Fruit fly (Drosophila melanogaster) whole organism, embryonic: ENCODE results near the gene CG16984.

Experiments
- Blimp-1 ChIP-seq: fragments of 200-800 bp; sonication (Bioruptor generic); optimal IDR thresholded peaks from 3 replicates; lab custom pipeline; 2018; ENCODE audit warnings: missing biosample characterization, missing genetic modification characterization, mild to moderate bottlenecking, moderate library complexity, missing genetic modification reagents
- Bteb2 ChIP-seq: fragments of 200-800 bp; sonication (Bioruptor generic); optimal IDR thresholded peaks from 2 replicates; lab custom pipeline; 2016; ENCODE audit warnings: missing biosample characterization, missing genetic modification characterization
- CG11723 ChIP-seq: fragments of 200-800 bp; sonication (Bioruptor generic); optimal IDR thresholded peaks from 2 replicates; lab custom pipeline; 2017; ENCODE audit warnings: missing biosample characterization, mild to moderate bottlenecking, missing genetic modification characterization
- CG13287 ChIP-seq: fragments of 200-800 bp; sonication (Bioruptor generic); IDR thresholded peaks from 2 replicates; pipeline ENCODE4 v1.3.6; 2022; ENCODE audit warnings: missing biosample characterization, missing genetic modification characterization; ENCODE audit not compliant: partially characterized antibody
- CG13894 ChIP-seq: fragments of 200-800 bp; sonication (Bioruptor generic); optimal IDR thresholded peaks from 3 replicates; lab custom pipeline; 2018; ENCODE audit warnings: missing biosample characterization, mild to moderate bottlenecking, missing genetic modification characterization, moderate library complexity
- CG15073 ChIP-seq: fragments of 200-800 bp; sonication (Bioruptor generic); optimal IDR thresholded peaks from 2 replicates; lab custom pipeline; 2016; ENCODE audit warnings: missing biosample characterization, missing genetic modification characterization
- CG15696 ChIP-seq: fragments of 200-800 bp; sonication (Bioruptor generic); optimal IDR thresholded peaks from 2 replicates; lab custom pipeline; 2019; ENCODE audit warnings: missing biosample characterization, mild to moderate bottlenecking, missing genetic modification characterization, moderate library complexity
- CG16813 ChIP-seq: fragments of 200-800 bp; sonication (Bioruptor generic); IDR thresholded peaks from 3 replicates; pipeline ENCODE4 v1.3.6; 2022; ENCODE audit warnings: missing biosample characterization, missing genetic modification characterization; ENCODE audit not compliant: partially characterized antibody
- CG17568 ChIP-seq: fragments of 200-800 bp; sonication (Bioruptor generic); optimal IDR thresholded peaks from 2 replicates; lab custom pipeline; 2018; ENCODE audit warnings: missing biosample characterization, mild to moderate bottlenecking, missing genetic modification characterization, moderate library complexity
- CG18599 ChIP-seq: fragments of 200-800 bp; sonication (Bioruptor generic); optimal IDR thresholded peaks from 3 replicates; lab custom pipeline; 2017; ENCODE audit warnings: missing biosample characterization, missing genetic modification characterization, mild to moderate bottlenecking, moderate library complexity, missing genetic modification reagents
- CG2116 ChIP-seq: fragments of 200-800 bp; sonication (Bioruptor generic); optimal IDR thresholded peaks from 3 replicates; lab custom pipeline; 2018; ENCODE audit warnings: missing biosample characterization, mild to moderate bottlenecking, missing genetic modification characterization
- CG31365 ChIP-seq: fragments of 200-800 bp; sonication (Bioruptor generic); optimal IDR thresholded peaks from 2 replicates; lab custom pipeline; 2018; ENCODE audit warnings: missing biosample characterization, mild to moderate bottlenecking, missing genetic modification characterization
- CG7372 ChIP-seq: fragments of 200-800 bp; sonication (Bioruptor generic); IDR thresholded peaks from 2 replicates; pipeline ENCODE4 v1.3.6; 2022; ENCODE audit warnings: missing biosample characterization, missing genetic modification characterization
- CG9797 ChIP-seq: fragments of 200-800 bp; sonication (Bioruptor generic); optimal IDR thresholded peaks from 3 replicates; lab custom pipeline; 2018; ENCODE audit warnings: missing biosample characterization, mild to moderate bottlenecking, missing genetic modification characterization
- Chrac-16 ChIP-seq: fragments of 200-800 bp; sonication (Bioruptor generic); optimal IDR thresholded peaks from 3 replicates; lab custom pipeline; 2016; ENCODE audit warnings: missing biosample characterization, missing genetic modification characterization
- D19A ChIP-seq: fragments of 200-800 bp; optimal IDR thresholded peaks from 3 replicates; lab custom pipeline; 2019; ENCODE audit warnings: missing biosample characterization, mild to moderate bottlenecking, missing genetic modification characterization, moderate library complexity
- Eip74EF ChIP-seq, 2 experiments: fragments of 200-800 bp in 1 of 2; fragments of >200 bp in 1 of 2; sonication (Bioruptor generic) in 1 of 2; optimal IDR thresholded peaks; 2 replicates each; lab custom pipeline; 2017 to 2019; ENCODE audit warnings: missing biosample characterization in 2 of 2, missing genetic modification characterization in 2 of 2, mild to moderate bottlenecking in 1 of 2, moderate library complexity in 1 of 2
- Ets65A ChIP-seq: fragments of 200-800 bp; sonication (Bioruptor generic); peaks from one replicate; lab custom pipeline; 2016; ENCODE audit warnings: missing biosample characterization, missing genetic modification characterization
- Lhr ChIP-seq: fragments of 200-800 bp; sonication (Bioruptor generic); optimal IDR thresholded peaks from 3 replicates; lab custom pipeline; 2017; ENCODE audit warnings: mild to moderate bottlenecking, missing biosample characterization, missing genetic modification reagents, missing genetic modification characterization
- Mrtf ChIP-seq: fragments of 200-800 bp; sonication (Bioruptor generic); IDR thresholded peaks from 3 replicates; pipeline ENCODE4 v1.3.6; 2022; ENCODE audit warnings: missing biosample characterization, missing genetic modification characterization
- NC2α ChIP-seq: fragments of 200-800 bp; sonication (Bioruptor generic); optimal IDR thresholded peaks from 2 replicates; lab custom pipeline; 2016; ENCODE audit warnings: missing biosample characterization, missing genetic modification characterization
- Ptx1 ChIP-seq: fragments of 200-800 bp; sonication (Bioruptor generic); IDR thresholded peaks from 2 replicates; pipeline ENCODE4 v1.3.6; 2022; ENCODE audit warnings: missing biosample characterization, missing genetic modification characterization
- Side ChIP-seq: fragments of 200-800 bp; sonication (Bioruptor generic); optimal IDR thresholded peaks from 2 replicates; lab custom pipeline; 2016; ENCODE audit warnings: missing biosample characterization, missing genetic modification characterization
- Sin3A ChIP-seq: fragments of >200 bp; optimal IDR thresholded peaks from 2 replicates; lab custom pipeline; 2018
- Sox102F ChIP-seq: fragments of 200-800 bp; sonication (Bioruptor generic); optimal IDR thresholded peaks from 2 replicates; lab custom pipeline; 2018; ENCODE audit warnings: missing biosample characterization, mild to moderate bottlenecking, missing genetic modification characterization, moderate library complexity
- Spps ChIP-seq: fragments of 200-800 bp; sonication (Bioruptor generic); optimal IDR thresholded peaks from 2 replicates; lab custom pipeline; 2018; ENCODE audit warnings: missing biosample characterization, mild to moderate bottlenecking, missing genetic modification characterization
- Sry-δ ChIP-seq: fragments of 200-800 bp; sonication (Bioruptor generic); optimal IDR thresholded peaks from 2 replicates; lab custom pipeline; 2016; ENCODE audit warnings: missing biosample characterization, missing genetic modification characterization
- al ChIP-seq: fragments of 200-800 bp; sonication (Bioruptor generic); IDR thresholded peaks from 2 replicates; pipeline ENCODE4 v1.3.6; 2022; ENCODE audit warnings: missing biosample characterization, missing genetic modification characterization
- aop ChIP-seq: fragments of 200-800 bp; sonication (Bioruptor generic); IDR thresholded peaks from 2 replicates; pipeline ENCODE4 v1.3.6; 2022; ENCODE audit warnings: missing biosample characterization, missing genetic modification characterization
- bowl ChIP-seq: fragments of 200-800 bp; sonication (Bioruptor generic); IDR thresholded peaks from 2 replicates; pipeline ENCODE4 v1.3.6; 2022; ENCODE audit warnings: missing biosample characterization, missing genetic modification characterization
- chn ChIP-seq: fragments of 200-800 bp; sonication (Bioruptor generic); optimal IDR thresholded peaks from 2 replicates; lab custom pipeline; 2016; ENCODE audit warnings: missing biosample characterization, missing genetic modification characterization
- dati ChIP-seq: fragments of 200-800 bp; sonication (Bioruptor generic); IDR thresholded peaks from 2 replicates; pipeline ENCODE4 v1.3.6; 2022; ENCODE audit warnings: missing biosample characterization, missing genetic modification characterization
- dmrt99B ChIP-seq: fragments of 200-800 bp; sonication (Bioruptor generic); optimal IDR thresholded peaks from 2 replicates; lab custom pipeline; 2018; ENCODE audit warnings: missing biosample characterization, mild to moderate bottlenecking, missing genetic modification characterization, moderate library complexity
- en ChIP-seq: fragments of 200-800 bp; sonication (Bioruptor generic); optimal IDR thresholded peaks from 2 replicates; lab custom pipeline; 2016; ENCODE audit warnings: missing biosample characterization, missing genetic modification characterization
- exex ChIP-seq: fragments of 200-800 bp; sonication (Bioruptor generic); optimal IDR thresholded peaks from 4 replicates; lab custom pipeline; 2018; ENCODE audit warnings: missing biosample characterization, mild to moderate bottlenecking, missing genetic modification characterization, moderate library complexity
- fd3F ChIP-seq: fragments of 200-800 bp; sonication (Bioruptor generic); optimal IDR thresholded peaks from 2 replicates; lab custom pipeline; 2018; ENCODE audit warnings: missing biosample characterization, mild to moderate bottlenecking, missing genetic modification characterization, moderate library complexity
- gcm ChIP-seq: fragments of 200-800 bp; sonication (Bioruptor generic); optimal IDR thresholded peaks from 2 replicates; lab custom pipeline; 2019; ENCODE audit warnings: missing biosample characterization, mild to moderate bottlenecking, missing genetic modification characterization, moderate library complexity
- jing ChIP-seq: fragments of 200-800 bp; sonication (Bioruptor generic); optimal IDR thresholded peaks from 2 replicates; lab custom pipeline; 2018; ENCODE audit warnings: missing biosample characterization, mild to moderate bottlenecking, missing genetic modification characterization
- lbe ChIP-seq: fragments of 200-800 bp; sonication (Bioruptor generic); optimal IDR thresholded peaks from 2 replicates; lab custom pipeline; 2016; ENCODE audit warnings: missing biosample characterization, mild to moderate bottlenecking, missing genetic modification characterization
- nmo ChIP-seq: fragments of 200-800 bp; sonication (Bioruptor generic); optimal IDR thresholded peaks from 2 replicates; lab custom pipeline; 2018; ENCODE audit warnings: missing biosample characterization, mild to moderate bottlenecking, missing genetic modification characterization, moderate library complexity
- nom ChIP-seq: fragments of 200-800 bp; sonication (Bioruptor generic); optimal IDR thresholded peaks from 2 replicates; lab custom pipeline; 2017; ENCODE audit warnings: missing biosample characterization, missing genetic modification characterization, mild to moderate bottlenecking, moderate library complexity, missing genetic modification reagents
- pb ChIP-seq: fragments of 200-800 bp; sonication (Bioruptor generic); optimal IDR thresholded peaks from 3 replicates; lab custom pipeline; 2016; ENCODE audit warnings: missing biosample characterization, missing genetic modification characterization
- ranshi ChIP-seq: fragments of 200-800 bp; sonication (Bioruptor generic); IDR thresholded peaks from 2 replicates; pipeline ENCODE4 v1.3.6; 2022; ENCODE audit warnings: missing biosample characterization, missing genetic modification characterization
- sd ChIP-seq: fragments of 200-800 bp; sonication (Bioruptor generic); optimal IDR thresholded peaks from 3 replicates; lab custom pipeline; 2018; ENCODE audit warnings: missing biosample characterization, mild to moderate bottlenecking, missing genetic modification characterization, moderate library complexity
- sens ChIP-seq: fragments of 200-800 bp; sonication (Bioruptor generic); peaks from one replicate; lab custom pipeline; 2016; ENCODE audit warnings: missing biosample characterization, missing genetic modification characterization
- trh ChIP-seq: fragments of 200-800 bp; sonication (Bioruptor generic); optimal IDR thresholded peaks from 2 replicates; lab custom pipeline; 2016; ENCODE audit warnings: missing biosample characterization, missing genetic modification characterization
- tup ChIP-seq: fragments of 200-800 bp; sonication (Bioruptor generic); optimal IDR thresholded peaks from 2 replicates; lab custom pipeline; 2016; ENCODE audit warnings: missing biosample characterization, mild to moderate bottlenecking, missing genetic modification characterization, moderate library complexity
- twi ChIP-seq: fragments of 200-800 bp; optimal IDR thresholded peaks from 2 replicates; lab custom pipeline; 2019; ENCODE audit warnings: missing biosample characterization, mild to moderate bottlenecking, missing genetic modification characterization, moderate library complexity
- zen ChIP-seq: fragments of 200-800 bp; sonication (Bioruptor generic); optimal IDR thresholded peaks from 3 replicates; lab custom pipeline; 2018; ENCODE audit warnings: missing biosample characterization, mild to moderate bottlenecking, missing genetic modification characterization, moderate library complexity

Gene CG16984

DNA sequence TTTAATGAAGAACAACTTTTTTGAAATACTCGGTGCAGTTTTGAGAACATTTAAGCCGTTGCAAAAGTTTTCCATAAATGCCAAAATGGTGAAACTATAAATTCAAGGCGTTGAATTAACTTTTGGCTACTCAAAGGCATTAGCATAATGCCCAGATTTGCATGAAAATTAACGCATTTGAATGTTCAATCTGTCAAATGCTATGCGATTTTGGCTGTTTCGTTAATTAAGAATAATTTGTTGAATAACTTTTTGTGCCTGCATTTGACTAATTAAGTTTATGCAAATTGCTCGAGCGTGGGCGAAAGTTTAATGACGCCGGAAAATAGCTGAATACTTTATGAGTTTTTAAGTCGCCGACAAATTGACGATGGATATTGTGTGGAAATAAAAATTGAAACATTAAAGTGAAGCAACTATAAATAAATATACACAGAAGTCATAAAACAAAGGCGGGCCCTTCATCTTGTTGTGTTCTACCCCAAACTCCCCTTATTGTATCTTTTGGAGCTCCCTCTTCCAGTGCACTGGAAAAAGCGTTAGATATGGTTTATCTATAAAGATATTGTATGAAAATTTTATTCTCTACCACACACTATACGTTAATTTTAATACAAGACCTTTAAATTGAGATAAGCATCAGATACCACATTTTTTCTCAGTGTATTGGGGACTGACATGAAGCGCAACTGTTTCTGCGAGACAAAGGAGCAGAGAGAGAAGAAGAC is 43.3 kb upstream of the CG16984 start (continued):
- TF ChIP-seq tup (GFP tag; lab: Kevin White, UChicago), result no peak
- peak; percentile 78 for TF ChIP-seq Sox102F (GFP tag; lab: Kevin White, UChicago)
- peak; percentile 63; the same call in 1 of the 2 replicates for TF ChIP-seq Ptx1 (GFP tag; lab: Robert Waterston, UW)
- peak; percentile 30 for TF ChIP-seq CG17568 (GFP tag; lab: Kevin White, UChicago)
- TF ChIP-seq Blimp-1 (GFP tag; lab: Kevin White, UChicago), result peak; percentile 81
- peak; percentile 57 for TF ChIP-seq Chrac-16 (GFP tag; lab: Kevin White, UChicago)
- peak; percentile 24 for TF ChIP-seq Sry-δ (GFP tag; lab: Kevin White, UChicago)
- TF ChIP-seq CG16813 (GFP tag; lab: Robert Waterston, UW), result no peak
- TF ChIP-seq sd, result peak; percentile 26
- no peak for TF ChIP-seq Lhr (GFP tag; lab: Kevin White, UChicago)
- no peak for TF ChIP-seq CG15073 (GFP tag; lab: Kevin White, UChicago)
- 0 out of 2 replicates have a peak, but pooled peaks have one; percentile 29 for TF ChIP-seq CG7372 (GFP tag; lab: Robert Waterston, UW)
- TF ChIP-seq chn (GFP tag; lab: Kevin White, UChicago), result peak; percentile 70
- peak; percentile 72 for TF ChIP-seq nmo (GFP tag; lab: Kevin White, UChicago)
- peak; percentile 22 for TF ChIP-seq Bteb2 (GFP tag; lab: Kevin White, UChicago)
- TF ChIP-seq CG13287, result no peak
- no peak for TF ChIP-seq dmrt99B (tag; lab: Kevin White, UChicago)
- TF ChIP-seq Eip74EF (GFP tag; optimal IDR thresholded peaks at IDR 0.05; lab: Kevin White, UChicago), result peak in 1 of 2 experiments; percentile 42
- no peak for TF ChIP-seq CG31365 (tag; lab: Kevin White, UChicago)
- TF ChIP-seq jing (GFP tag; lab: Kevin White, UChicago), result peak; percentile 48
- TF ChIP-seq CG9797, result no peak
- peak; percentile 11; the same call in 1 of the 2 replicates for TF ChIP-seq dati (GFP tag; lab: Robert Waterston, UW)
- no peak for TF ChIP-seq en
- TF ChIP-seq zen (tag; lab: Kevin White, UChicago), result peak; percentile 39
- TF ChIP-seq CG15696 (tag; lab: Kevin White, UChicago), result peak; percentile 50
- no peak for TF ChIP-seq exex
- TF ChIP-seq CG18599 (GFP tag; lab: Kevin White, UChicago), result peak; percentile 76
- TF ChIP-seq twi (tag; lab: Kevin White, UChicago), result peak; percentile 40
- peak; percentile 81 for TF ChIP-seq nom (GFP tag; lab: Kevin White, UChicago)
- TF ChIP-seq al, result 0 out of 2 replicates have a peak, but pooled peaks have one; percentile 19
- TF ChIP-seq aop, result no peak
- peak; percentile 17 for TF ChIP-seq pb (GFP tag; lab: Kevin White, UChicago)
- TF ChIP-seq Mrtf (GFP tag; lab: Robert Waterston, UW), result no peak
- no peak for TF ChIP-seq CG13894 (tag; lab: Kevin White, UChicago)
- TF ChIP-seq trh (GFP tag; lab: Kevin White, UChicago), result no peak
- peak; percentile 35 for TF ChIP-seq CG11723 (GFP tag; lab: Kevin White, UChicago)
- TF ChIP-seq Ets65A (GFP tag; lab: Kevin White, UChicago), result peak; percentile 96
- TF ChIP-seq NC2α (GFP tag; lab: Kevin White, UChicago), result no peak
- TF ChIP-seq Side (GFP tag; lab: Kevin White, UChicago), result peak; percentile 42
- TF ChIP-seq Spps, result peak; percentile 66
- TF ChIP-seq bowl (GFP tag; lab: Robert Waterston, UW), result no peak
- peak; percentile 96 for TF ChIP-seq sens (GFP tag; lab: Kevin White, UChicago)
- TF ChIP-seq ranshi (GFP tag; lab: Robert Waterston, UW), result no peak
- TF ChIP-seq lbe (GFP tag; lab: Kevin White, UChicago), result peak; percentile 29
- TF ChIP-seq Sin3A (lab: Kevin White, UChicago), result no peak
- TF ChIP-seq gcm (GFP tag; lab: Kevin White, UChicago), result peak; percentile 57
- peak; percentile 18 for TF ChIP-seq CG2116 (GFP tag; lab: Kevin White, UChicago)
- peak; percentile 74 for TF ChIP-seq D19A
- no peak for TF ChIP-seq fd3F (GFP tag; lab: Kevin White, UChicago)
